Worm (Caenorhabditis elegans) whole organism, L2 larva: Measurements from ENCODE around the gene sup-26.

Experiments used
- Y55F3AM.14 ChIP-seq: fragments of 200-800 bp; sonication (Bioruptor generic); optimal IDR thresholded peaks from 2 replicates; lab custom pipeline; 2018; ENCODE audit warnings: mild to moderate bottlenecking, missing genetic modification characterization, missing compliant biosample characterization
- ceh-16 ChIP-seq: fragments of 150-350 bp; optimal IDR thresholded peaks from 2 replicates; lab custom pipeline; 2014; ENCODE audit warnings: missing biosample characterization, missing genetic modification characterization
- egl-27 ChIP-seq: sonication (generic microtip); optimal IDR thresholded peaks from 3 replicates; lab custom pipeline; 2017; ENCODE audit warnings: missing biosample characterization, missing genetic modification reagents, missing genetic modification characterization
- lin-11 ChIP-seq: fragments of 150-350 bp; sonication (generic microtip); optimal IDR thresholded peaks from 2 replicates; lab custom pipeline; 2014; ENCODE audit warnings: missing biosample characterization, missing genetic modification characterization, inconsistent platforms, mixed read lengths
- snpc-4 ChIP-seq: fragments of 150-350 bp; optimal IDR thresholded peaks from 2 replicates; lab custom pipeline; 2014; ENCODE audit warnings: missing biosample characterization, missing genetic modification characterization

DNA sequence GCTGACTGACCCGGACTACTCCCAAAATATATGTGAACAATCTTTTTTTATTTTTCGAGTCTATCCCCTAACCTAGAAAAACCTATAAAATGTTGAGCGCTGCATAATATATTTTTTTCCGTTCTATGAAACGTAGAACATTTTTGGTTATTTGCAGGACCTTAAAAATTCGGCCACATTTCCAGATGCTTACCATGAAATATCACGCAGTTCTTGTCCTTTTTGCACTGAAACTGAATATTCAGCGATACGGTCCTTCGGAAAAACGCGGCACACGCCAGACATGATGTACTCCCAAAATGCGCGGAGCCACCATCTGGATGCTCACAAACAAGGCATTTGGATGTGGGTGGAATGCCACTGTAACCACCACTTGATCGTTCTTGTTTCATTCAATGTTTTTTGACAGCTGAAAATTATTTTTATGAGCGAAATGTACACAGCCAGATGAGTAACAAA, 47.2 kb downstream of the sup-26 start, which contains the start of gene nhr-20:
- TF ChIP-seq egl-27 (tag; lab: Kevin White, UChicago), result no peak
- no peak for TF ChIP-seq Y55F3AM.14 (GFP tag; lab: Kevin White, UChicago)
- no peak for TF ChIP-seq lin-11 (tag; lab: Kevin White, UChicago)
- no peak for TF ChIP-seq ceh-16 (tag; lab: Kevin White, UChicago)
- TF ChIP-seq snpc-4 (tag; lab: Kevin White, UChicago), result no peak
